Worm (Caenorhabditis elegans) whole organism, late embryonic: ENCODE results near the gene ZK470.2.

Source experiments
- C38D4.7 ChIP-seq: fragments of 200-800 bp; sonication (Bioruptor generic); optimal IDR thresholded peaks from 2 replicates; lab custom pipeline; 2018; ENCODE audit warnings: mild to moderate bottlenecking, missing genetic modification characterization, moderate library complexity, missing compliant biosample characterization
- F13H6.1 ChIP-seq: sonication (generic microtip); optimal IDR thresholded peaks from 2 replicates; lab custom pipeline; 2016; ENCODE audit warnings: missing genetic modification characterization, missing compliant biosample characterization
- K02D7.2 ChIP-seq: sonication (generic microtip); optimal IDR thresholded peaks from 2 replicates; lab custom pipeline; 2017; ENCODE audit warnings: mild to moderate bottlenecking, missing genetic modification characterization, missing compliant biosample characterization
- K09A11.1 ChIP-seq: sonication (generic microtip); optimal IDR thresholded peaks from 2 replicates; lab custom pipeline; 2017; ENCODE audit warnings: antibody characterized with exemption, mild to moderate bottlenecking, missing genetic modification characterization, missing compliant biosample characterization; ENCODE audit not compliant: insufficient read depth
- T23F11.4 ChIP-seq: fragments of 200-800 bp; sonication (Bioruptor generic); optimal IDR thresholded peaks from 2 replicates; lab custom pipeline; 2018; ENCODE audit warnings: mild to moderate bottlenecking, missing genetic modification characterization, missing compliant biosample characterization
- ceh-18 ChIP-seq: sonication (generic microtip); optimal IDR thresholded peaks from 2 replicates; lab custom pipeline; 2016; ENCODE audit warnings: missing genetic modification characterization, missing compliant biosample characterization
- ceh-2 ChIP-seq: sonication (generic microtip); optimal IDR thresholded peaks from 2 replicates; lab custom pipeline; 2016; ENCODE audit warnings: missing genotype, missing genetic modification characterization, missing compliant biosample characterization
- ceh-30 ChIP-seq: fragments of 150-350 bp; optimal IDR thresholded peaks from 2 replicates; lab custom pipeline; 2014; ENCODE audit warnings: missing biosample characterization, missing genetic modification characterization
- ceh-34 ChIP-seq: sonication (generic microtip); optimal IDR thresholded peaks from 2 replicates; lab custom pipeline; 2016; ENCODE audit warnings: mild to moderate bottlenecking, missing genetic modification characterization, missing compliant biosample characterization
- ceh-6 ChIP-seq: fragments of 200-800 bp; sonication (Bioruptor generic); optimal IDR thresholded peaks from 2 replicates; lab custom pipeline; 2018; ENCODE audit warnings: mild to moderate bottlenecking, missing genetic modification characterization, missing compliant biosample characterization
- che-1 ChIP-seq: sonication (generic microtip); optimal IDR thresholded peaks from 2 replicates; lab custom pipeline; 2016; ENCODE audit warnings: mild to moderate bottlenecking, missing genetic modification characterization, missing compliant biosample characterization
- dmd-4 ChIP-seq: sonication (generic microtip); optimal IDR thresholded peaks from 2 replicates; lab custom pipeline; 2016; ENCODE audit warnings: borderline replicate concordance, missing genetic modification characterization, missing compliant biosample characterization
- elt-2 ChIP-seq: sonication (generic microtip); optimal IDR thresholded peaks from 2 replicates; lab custom pipeline; 2016; ENCODE audit warnings: missing genetic modification reagents, missing genetic modification characterization, missing compliant biosample characterization
- elt-4 ChIP-seq: sonication (generic microtip); optimal IDR thresholded peaks from 2 replicates; lab custom pipeline; 2016; ENCODE audit warnings: missing genetic modification characterization, missing compliant biosample characterization
- fax-1 ChIP-seq: sonication (generic microtip); optimal IDR thresholded peaks from 2 replicates; lab custom pipeline; 2016; ENCODE audit warnings: missing genotype, missing genetic modification characterization, missing compliant biosample characterization
- hlh-13 ChIP-seq: fragments of 200-800 bp; sonication (Bioruptor generic); optimal IDR thresholded peaks from 2 replicates; lab custom pipeline; 2018; ENCODE audit warnings: mild to moderate bottlenecking, missing genetic modification characterization, missing compliant biosample characterization
- hlh-15 ChIP-seq: sonication (generic microtip); optimal IDR thresholded peaks from 2 replicates; lab custom pipeline; 2016; ENCODE audit warnings: missing genetic modification characterization, missing compliant biosample characterization
- hlh-30 ChIP-seq: sonication (generic microtip); optimal IDR thresholded peaks from 2 replicates; lab custom pipeline; 2017; ENCODE audit warnings: antibody characterized with exemption, missing genetic modification characterization, missing compliant biosample characterization; ENCODE audit not compliant: insufficient read depth
- hlh-8 ChIP-seq: sonication (generic microtip); optimal IDR thresholded peaks from 2 replicates; lab custom pipeline; 2016; ENCODE audit warnings: missing genotype, missing genetic modification characterization, missing compliant biosample characterization
- lim-6 ChIP-seq: sonication (generic microtip); optimal IDR thresholded peaks from 2 replicates; lab custom pipeline; 2016; ENCODE audit warnings: missing genetic modification characterization, missing compliant biosample characterization
- madf-2 ChIP-seq: sonication (generic microtip); optimal IDR thresholded peaks from 2 replicates; lab custom pipeline; 2017; ENCODE audit warnings: missing genetic modification characterization, missing compliant biosample characterization
- mec-3 ChIP-seq: sonication (generic microtip); optimal IDR thresholded peaks from 2 replicates; lab custom pipeline; 2016; ENCODE audit warnings: borderline replicate concordance, missing genetic modification characterization, missing compliant biosample characterization
- nfya-1 ChIP-seq: sonication (generic microtip); optimal IDR thresholded peaks from 2 replicates; lab custom pipeline; 2017; ENCODE audit warnings: missing genetic modification characterization, mild to moderate bottlenecking, missing compliant biosample characterization, antibody characterized with exemption, moderate library complexity
- nhr-232 ChIP-seq: sonication (generic microtip); optimal IDR thresholded peaks from 2 replicates; lab custom pipeline; 2016; ENCODE audit warnings: missing genetic modification characterization, missing compliant biosample characterization
- pha-4 ChIP-seq: fragments of 150-350 bp; optimal IDR thresholded peaks from 2 replicates; lab custom pipeline; 2018; ENCODE audit warnings: missing biosample characterization, missing genetic modification reagents, missing genetic modification characterization
- ref-2 ChIP-seq: sonication (generic microtip); optimal IDR thresholded peaks from 2 replicates; lab custom pipeline; 2016; ENCODE audit warnings: missing genetic modification characterization, missing compliant biosample characterization
- rnt-1 ChIP-seq: sonication (generic microtip); optimal IDR thresholded peaks from 2 replicates; lab custom pipeline; 2016; ENCODE audit warnings: missing genetic modification characterization, missing compliant biosample characterization
- sox-4 ChIP-seq: sonication (generic microtip); optimal IDR thresholded peaks from 2 replicates; lab custom pipeline; 2017; ENCODE audit warnings: mild to moderate bottlenecking, missing genetic modification characterization, inconsistent platforms, missing compliant biosample characterization
- tbx-2 ChIP-seq: sonication (generic microtip); optimal IDR thresholded peaks from 2 replicates; lab custom pipeline; 2016; ENCODE audit warnings: missing genetic modification characterization, missing compliant biosample characterization
- tbx-7 ChIP-seq: sonication (generic microtip); optimal IDR thresholded peaks from 2 replicates; lab custom pipeline; 2016; ENCODE audit warnings: missing genotype, missing genetic modification characterization, missing compliant biosample characterization
- unc-42 ChIP-seq: sonication (generic microtip); optimal IDR thresholded peaks from 2 replicates; lab custom pipeline; 2016; ENCODE audit warnings: missing genotype, missing genetic modification characterization, missing compliant biosample characterization
- unc-55 ChIP-seq: sonication (generic microtip); optimal IDR thresholded peaks from 2 replicates; lab custom pipeline; 2017; ENCODE audit warnings: missing biosample characterization, missing genetic modification reagents, missing genetic modification characterization
- unc-86 ChIP-seq: sonication (generic microtip); optimal IDR thresholded peaks from 2 replicates; lab custom pipeline; 2016; ENCODE audit warnings: missing genetic modification characterization, missing compliant biosample characterization
- zip-5 ChIP-seq: sonication (generic microtip); optimal IDR thresholded peaks from 2 replicates; lab custom pipeline; 2016; ENCODE audit warnings: missing genetic modification characterization, missing compliant biosample characterization
- ztf-16 ChIP-seq: sonication (generic microtip); optimal IDR thresholded peaks from 2 replicates; lab custom pipeline; 2017; ENCODE audit warnings: missing genetic modification characterization, missing compliant biosample characterization

Gene ZK470.2

DNA sequence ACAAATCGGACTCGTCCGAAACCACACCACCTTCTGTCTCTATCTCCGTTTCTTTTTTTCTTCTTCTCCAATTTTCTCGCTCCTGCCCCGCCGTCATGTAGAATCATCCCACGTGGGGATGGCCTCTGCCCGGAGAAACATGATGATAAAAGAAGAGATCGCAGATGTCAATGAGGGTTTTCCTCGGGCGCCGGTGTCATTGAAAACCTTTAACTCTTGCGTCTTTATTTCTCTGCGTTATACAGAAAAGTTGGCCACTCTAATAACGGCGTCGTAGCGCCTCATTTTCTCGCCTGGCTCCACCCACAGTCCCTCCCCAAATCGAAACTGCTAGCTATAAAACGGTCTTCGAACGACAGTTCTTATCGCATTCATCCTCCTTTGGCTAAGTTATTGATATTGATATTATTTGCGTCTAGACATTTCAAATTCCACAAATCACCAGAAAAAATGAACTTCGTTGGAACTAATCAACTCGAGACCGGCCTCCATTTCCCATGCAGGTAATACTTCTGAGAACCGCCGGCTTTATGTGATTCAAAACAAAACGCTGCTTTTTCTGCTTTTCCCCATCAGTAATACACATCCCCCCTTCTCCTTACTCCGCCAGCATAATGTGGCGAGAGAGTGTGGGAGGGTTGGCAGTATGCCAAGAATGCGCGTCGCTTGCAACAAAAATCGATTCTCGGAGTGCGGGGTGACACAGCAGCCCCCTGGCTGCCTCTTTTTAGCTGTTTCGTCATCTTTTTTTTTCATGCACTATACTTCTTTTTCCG, 10.3 kb downstream of the ZK470.2 start (continued):
- TF ChIP-seq hlh-13 (GFP tag; lab: Kevin White, UChicago), result no peak
- TF ChIP-seq ceh-30 (tag; lab: Kevin White, UChicago), result no peak
- peak; percentile 35 for TF ChIP-seq sox-4 (tag; lab: Kevin White, UChicago)
- no peak for TF ChIP-seq elt-2
- no peak for TF ChIP-seq fax-1 (tag; lab: Kevin White, UChicago)
- TF ChIP-seq tbx-7, result no peak
- no peak for TF ChIP-seq ceh-34 (tag; lab: Kevin White, UChicago)
- TF ChIP-seq C38D4.7 (GFP tag; lab: Kevin White, UChicago), result no peak
- TF ChIP-seq unc-55, result peak; percentile 26
- peak; percentile 30 for TF ChIP-seq F13H6.1 (tag; lab: Kevin White, UChicago)
- no peak for TF ChIP-seq K09A11.1 (tag; lab: Kevin White, UChicago)
- TF ChIP-seq nhr-232 (tag; lab: Kevin White, UChicago), result no peak
- TF ChIP-seq dmd-4 (tag; lab: Kevin White, UChicago), result no peak
- TF ChIP-seq unc-42, result peak; percentile 38
- TF ChIP-seq che-1 (tag; lab: Kevin White, UChicago), result no peak
- TF ChIP-seq nfya-1 (tag; lab: Kevin White, UChicago), result peak; percentile 57
- no peak for TF ChIP-seq zip-5
- TF ChIP-seq, all 69 proteins: peak for 11

DNA sequence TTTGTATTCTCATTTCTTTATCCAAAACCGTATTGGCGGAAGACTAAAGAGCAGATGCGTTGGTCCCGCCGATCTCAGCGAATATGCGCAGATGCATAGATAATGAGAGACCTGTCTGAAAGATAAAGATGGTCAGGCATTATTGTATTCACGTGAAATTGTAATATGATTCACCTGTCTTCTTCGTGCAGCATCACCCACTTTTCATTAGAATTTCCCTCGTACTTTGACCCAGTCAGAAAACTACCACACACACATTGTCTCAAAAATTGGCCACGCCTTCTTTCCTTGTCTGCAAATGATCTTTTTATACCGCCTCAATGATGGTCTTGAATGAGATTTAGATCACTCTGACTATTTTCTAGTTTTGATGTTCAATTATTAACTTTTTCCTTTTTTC, 11.1 kb downstream of the ZK470.2 start:
- TF ChIP-seq ztf-16 (tag; lab: Kevin White, UChicago) (no peak), fax-1 (tag; lab: Kevin White, UChicago) (no peak), unc-86 (tag; lab: Kevin White, UChicago) (no peak), unc-42 (no peak), hlh-30 (tag; lab: Kevin White, UChicago) (no peak), ceh-2 (no peak), ceh-18 (tag; lab: Kevin White, UChicago) (no peak), tbx-2 (tag; lab: Kevin White, UChicago) (no peak), ref-2 (tag; lab: Kevin White, UChicago) (no peak), hlh-8 (tag; lab: Kevin White, UChicago) (no peak), elt-4 (tag; lab: Kevin White, UChicago) (no peak), K02D7.2 (tag; lab: Kevin White, UChicago) (no peak)

DNA sequence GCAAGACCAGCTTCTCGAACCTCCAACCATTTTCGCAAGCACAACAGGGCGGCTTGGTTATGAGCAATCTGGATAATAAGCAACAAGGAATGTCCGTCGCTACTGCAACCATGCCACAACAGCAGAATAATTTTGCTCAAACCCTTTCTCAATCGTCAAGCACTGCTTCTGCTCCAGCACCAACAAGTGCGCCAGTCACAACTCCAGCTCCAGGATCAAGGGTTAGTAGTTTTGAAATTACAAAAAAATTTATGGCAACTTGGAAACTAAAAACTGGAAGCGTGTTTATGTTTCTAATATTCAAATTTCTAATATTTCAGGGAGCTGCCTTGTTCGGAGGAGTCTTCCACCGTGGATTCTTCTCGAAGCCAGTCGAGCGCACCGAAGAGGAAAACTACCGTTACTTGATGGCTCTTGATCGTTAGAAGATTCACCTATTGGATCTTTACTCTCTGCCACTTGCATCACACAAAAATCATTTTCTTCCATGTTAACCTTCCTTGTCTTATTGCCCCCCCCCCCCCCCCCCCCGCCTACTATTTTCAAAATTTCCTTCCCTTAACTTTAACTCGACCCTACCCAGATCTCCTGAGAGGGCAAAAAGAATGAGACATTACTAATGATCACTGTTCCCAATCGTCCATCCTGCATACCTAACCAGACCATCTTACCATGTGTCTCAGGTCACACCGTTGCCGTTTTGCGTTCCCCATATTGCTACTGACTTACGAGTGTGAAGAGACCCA, 12.0 kb downstream of the ZK470.2 start:
- no peak for TF ChIP-seq fax-1 (tag; lab: Kevin White, UChicago)
- TF ChIP-seq ref-2 (tag; lab: Kevin White, UChicago), result no peak
- TF ChIP-seq mec-3 (tag; lab: Kevin White, UChicago), result no peak
- no peak for TF ChIP-seq T23F11.4 (GFP tag; lab: Kevin White, UChicago)
- TF ChIP-seq ceh-6, result no peak
- TF ChIP-seq madf-2, result no peak
- no peak for TF ChIP-seq rnt-1 (tag; lab: Kevin White, UChicago)
- TF ChIP-seq unc-86 (tag; lab: Kevin White, UChicago), result no peak
- no peak for TF ChIP-seq lim-6 (tag; lab: Kevin White, UChicago)
- TF ChIP-seq hlh-13 (GFP tag; lab: Kevin White, UChicago), result no peak
- TF ChIP-seq pha-4 (tag; lab: Kevin White, UChicago), result no peak
- TF ChIP-seq K02D7.2 (tag; lab: Kevin White, UChicago), result no peak
- TF ChIP-seq hlh-15 (tag; lab: Kevin White, UChicago), result no peak
- no peak for TF ChIP-seq hlh-30 (tag; lab: Kevin White, UChicago)
